Worm (Caenorhabditis elegans) whole organism, late embryonic: ENCODE data around the gene dgk-3.

Experiments
- C08G9.2 ChIP-seq: sonication (generic microtip); optimal IDR thresholded peaks from 2 replicates; lab custom pipeline; 2016; ENCODE audit warnings: mild to moderate bottlenecking, missing genetic modification characterization, moderate library complexity, missing compliant biosample characterization
- C38D4.7 ChIP-seq: fragments of 200-800 bp; sonication (Bioruptor generic); optimal IDR thresholded peaks from 2 replicates; lab custom pipeline; 2018; ENCODE audit warnings: mild to moderate bottlenecking, missing genetic modification characterization, moderate library complexity, missing compliant biosample characterization
- F13H6.1 ChIP-seq: sonication (generic microtip); optimal IDR thresholded peaks from 2 replicates; lab custom pipeline; 2016; ENCODE audit warnings: missing genetic modification characterization, missing compliant biosample characterization
- K02D7.2 ChIP-seq: sonication (generic microtip); optimal IDR thresholded peaks from 2 replicates; lab custom pipeline; 2017; ENCODE audit warnings: mild to moderate bottlenecking, missing genetic modification characterization, missing compliant biosample characterization
- K09A11.1 ChIP-seq: sonication (generic microtip); optimal IDR thresholded peaks from 2 replicates; lab custom pipeline; 2017; ENCODE audit warnings: antibody characterized with exemption, mild to moderate bottlenecking, missing genetic modification characterization, missing compliant biosample characterization; ENCODE audit not compliant: insufficient read depth
- ama-1 ChIP-seq: fragments of 150-350 bp; optimal IDR thresholded peaks from 2 replicates; lab custom pipeline; 2014
- ceh-14 ChIP-seq: sonication (generic microtip); optimal IDR thresholded peaks from 2 replicates; lab custom pipeline; 2016; ENCODE audit warnings: missing genotype, missing genetic modification characterization, missing compliant biosample characterization
- ceh-18 ChIP-seq: sonication (generic microtip); optimal IDR thresholded peaks from 2 replicates; lab custom pipeline; 2016; ENCODE audit warnings: missing genetic modification characterization, missing compliant biosample characterization
- ceh-19 ChIP-seq: fragments of 200-800 bp; sonication (Bioruptor generic); optimal IDR thresholded peaks from 2 replicates; lab custom pipeline; 2018; ENCODE audit warnings: mild to moderate bottlenecking, missing genetic modification characterization, missing compliant biosample characterization
- ceh-2 ChIP-seq: sonication (generic microtip); optimal IDR thresholded peaks from 2 replicates; lab custom pipeline; 2016; ENCODE audit warnings: missing genotype, missing genetic modification characterization, missing compliant biosample characterization
- ceh-24 ChIP-seq: sonication (generic microtip); optimal IDR thresholded peaks from 2 replicates; lab custom pipeline; 2016; ENCODE audit warnings: mild to moderate bottlenecking, missing genetic modification characterization, missing compliant biosample characterization
- ceh-30 ChIP-seq: fragments of 150-350 bp; optimal IDR thresholded peaks from 2 replicates; lab custom pipeline; 2014; ENCODE audit warnings: missing biosample characterization, missing genetic modification characterization
- ceh-34 ChIP-seq: sonication (generic microtip); optimal IDR thresholded peaks from 2 replicates; lab custom pipeline; 2016; ENCODE audit warnings: mild to moderate bottlenecking, missing genetic modification characterization, missing compliant biosample characterization
- ceh-48 ChIP-seq: sonication (generic microtip); optimal IDR thresholded peaks from 2 replicates; lab custom pipeline; 2016; ENCODE audit warnings: missing genetic modification characterization, inconsistent platforms, missing compliant biosample characterization
- ceh-6 ChIP-seq: fragments of 200-800 bp; sonication (Bioruptor generic); optimal IDR thresholded peaks from 2 replicates; lab custom pipeline; 2018; ENCODE audit warnings: mild to moderate bottlenecking, missing genetic modification characterization, missing compliant biosample characterization
- ceh-9 ChIP-seq: sonication (generic microtip); optimal IDR thresholded peaks from 2 replicates; lab custom pipeline; 2016; ENCODE audit warnings: mild to moderate bottlenecking, missing genetic modification characterization, inconsistent platforms, missing compliant biosample characterization
- dve-1 ChIP-seq: sonication (generic microtip); optimal IDR thresholded peaks from 2 replicates; lab custom pipeline; 2017; ENCODE audit warnings: antibody characterized with exemption, mild to moderate bottlenecking, missing genetic modification characterization, missing compliant biosample characterization
- elt-2 ChIP-seq: sonication (generic microtip); optimal IDR thresholded peaks from 2 replicates; lab custom pipeline; 2016; ENCODE audit warnings: missing genetic modification reagents, missing genetic modification characterization, missing compliant biosample characterization
- elt-4 ChIP-seq: sonication (generic microtip); optimal IDR thresholded peaks from 2 replicates; lab custom pipeline; 2016; ENCODE audit warnings: missing genetic modification characterization, missing compliant biosample characterization
- eyg-1 ChIP-seq: sonication (generic microtip); optimal IDR thresholded peaks from 2 replicates; lab custom pipeline; 2016; ENCODE audit warnings: missing genotype, missing genetic modification characterization, missing compliant biosample characterization
- fkh-10 ChIP-seq: fragments of 150-350 bp; optimal IDR thresholded peaks from 2 replicates; lab custom pipeline; 2014; ENCODE audit warnings: missing biosample characterization, missing genetic modification reagents, missing genetic modification characterization
- hlh-13 ChIP-seq: fragments of 200-800 bp; sonication (Bioruptor generic); optimal IDR thresholded peaks from 2 replicates; lab custom pipeline; 2018; ENCODE audit warnings: mild to moderate bottlenecking, missing genetic modification characterization, missing compliant biosample characterization
- hlh-15 ChIP-seq: sonication (generic microtip); optimal IDR thresholded peaks from 2 replicates; lab custom pipeline; 2016; ENCODE audit warnings: missing genetic modification characterization, missing compliant biosample characterization
- hlh-6 ChIP-seq: sonication (generic microtip); optimal IDR thresholded peaks from 2 replicates; lab custom pipeline; 2016; ENCODE audit warnings: missing genotype, missing genetic modification characterization, missing compliant biosample characterization
- hlh-8 ChIP-seq: sonication (generic microtip); optimal IDR thresholded peaks from 2 replicates; lab custom pipeline; 2016; ENCODE audit warnings: missing genotype, missing genetic modification characterization, missing compliant biosample characterization
- madf-2 ChIP-seq: sonication (generic microtip); optimal IDR thresholded peaks from 2 replicates; lab custom pipeline; 2017; ENCODE audit warnings: missing genetic modification characterization, missing compliant biosample characterization
- mec-3 ChIP-seq: sonication (generic microtip); optimal IDR thresholded peaks from 2 replicates; lab custom pipeline; 2016; ENCODE audit warnings: borderline replicate concordance, missing genetic modification characterization, missing compliant biosample characterization
- nfya-1 ChIP-seq: sonication (generic microtip); optimal IDR thresholded peaks from 2 replicates; lab custom pipeline; 2017; ENCODE audit warnings: missing genetic modification characterization, mild to moderate bottlenecking, missing compliant biosample characterization, antibody characterized with exemption, moderate library complexity
- nhr-232 ChIP-seq: sonication (generic microtip); optimal IDR thresholded peaks from 2 replicates; lab custom pipeline; 2016; ENCODE audit warnings: missing genetic modification characterization, missing compliant biosample characterization
- npax-4 ChIP-seq: sonication (generic microtip); optimal IDR thresholded peaks from 2 replicates; lab custom pipeline; 2016; ENCODE audit warnings: missing genetic modification characterization, missing compliant biosample characterization
- pag-3 ChIP-seq: sonication (generic microtip); optimal IDR thresholded peaks from 2 replicates; lab custom pipeline; 2016; ENCODE audit warnings: missing compliant biosample characterization, missing genetic modification characterization, borderline replicate concordance
- pax-1 ChIP-seq: fragments of 150-350 bp; optimal IDR thresholded peaks from 2 replicates; lab custom pipeline; 2014; ENCODE audit warnings: missing biosample characterization, missing genetic modification characterization
- pha-4 ChIP-seq: fragments of 150-350 bp; optimal IDR thresholded peaks from 2 replicates; lab custom pipeline; 2018; ENCODE audit warnings: missing biosample characterization, missing genetic modification reagents, missing genetic modification characterization
- sdc-2 ChIP-seq: sonication (generic microtip); optimal IDR thresholded peaks from 2 replicates; lab custom pipeline; 2016; ENCODE audit warnings: missing genotype, missing genetic modification characterization, missing compliant biosample characterization
- sox-2 ChIP-seq: fragments of 200-800 bp; sonication (Bioruptor generic); IDR thresholded peaks from 2 replicates; pipeline ENCODE4 v1.3.6; 2022; ENCODE audit warnings: missing genetic modification reagents, missing genetic modification characterization, missing compliant biosample characterization
- sox-4 ChIP-seq: sonication (generic microtip); optimal IDR thresholded peaks from 2 replicates; lab custom pipeline; 2017; ENCODE audit warnings: mild to moderate bottlenecking, missing genetic modification characterization, inconsistent platforms, missing compliant biosample characterization
- tbx-2 ChIP-seq: sonication (generic microtip); optimal IDR thresholded peaks from 2 replicates; lab custom pipeline; 2016; ENCODE audit warnings: missing genetic modification characterization, missing compliant biosample characterization
- tbx-7 ChIP-seq: sonication (generic microtip); optimal IDR thresholded peaks from 2 replicates; lab custom pipeline; 2016; ENCODE audit warnings: missing genotype, missing genetic modification characterization, missing compliant biosample characterization
- unc-42 ChIP-seq: sonication (generic microtip); optimal IDR thresholded peaks from 2 replicates; lab custom pipeline; 2016; ENCODE audit warnings: missing genotype, missing genetic modification characterization, missing compliant biosample characterization
- unc-55 ChIP-seq: sonication (generic microtip); optimal IDR thresholded peaks from 2 replicates; lab custom pipeline; 2017; ENCODE audit warnings: missing biosample characterization, missing genetic modification reagents, missing genetic modification characterization

Gene dgk-3

DNA sequence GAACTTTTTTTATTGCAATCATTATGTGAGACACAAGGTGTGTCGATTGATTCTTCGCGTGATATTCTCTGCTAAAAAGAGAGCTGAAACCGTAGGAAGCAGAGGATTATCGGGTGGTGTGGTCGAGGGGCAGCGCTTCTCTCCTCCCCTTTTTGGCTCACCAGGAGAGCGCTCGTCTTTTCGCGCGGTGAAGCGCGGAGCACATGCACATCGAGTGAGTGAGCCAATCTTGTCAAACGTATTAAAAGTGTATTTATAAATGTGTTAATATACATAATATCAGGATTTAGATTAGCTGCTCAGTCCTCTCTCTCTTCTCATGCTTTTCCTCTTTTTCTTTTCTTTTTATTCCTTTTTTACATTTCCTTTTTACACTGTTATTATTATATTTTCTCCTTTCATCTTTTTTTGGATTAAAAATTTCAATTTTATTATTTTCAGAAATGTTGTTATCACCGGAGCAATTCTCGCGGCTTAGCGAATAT is at the start of gene dgk-3:
Gene dgk-3 (plus strand): TSS at position 435 of the 485 bp plus-strand sequence.
- TF ChIP-seq fkh-10: no peak
- no peak for TF ChIP-seq npax-4 (tag; lab: Kevin White, UChicago)
- no peak for TF ChIP-seq F13H6.1 (tag; lab: Kevin White, UChicago)
- no peak for TF ChIP-seq hlh-13 (GFP tag; lab: Kevin White, UChicago)
- TF ChIP-seq unc-42 (tag; lab: Kevin White, UChicago): no peak
- TF ChIP-seq ama-1: no peak
- TF ChIP-seq nfya-1 (tag; lab: Kevin White, UChicago): no peak
- no peak for TF ChIP-seq ceh-18 (tag; lab: Kevin White, UChicago)
- no peak for TF ChIP-seq ceh-9 (tag; lab: Kevin White, UChicago)
- TF ChIP-seq sox-2 (GFP tag; lab: Robert Waterston, UW): no peak
- no peak for TF ChIP-seq C08G9.2 (tag; lab: Kevin White, UChicago)
- no peak for TF ChIP-seq ceh-14 (tag; lab: Kevin White, UChicago)
- no peak for TF ChIP-seq unc-55

DNA sequence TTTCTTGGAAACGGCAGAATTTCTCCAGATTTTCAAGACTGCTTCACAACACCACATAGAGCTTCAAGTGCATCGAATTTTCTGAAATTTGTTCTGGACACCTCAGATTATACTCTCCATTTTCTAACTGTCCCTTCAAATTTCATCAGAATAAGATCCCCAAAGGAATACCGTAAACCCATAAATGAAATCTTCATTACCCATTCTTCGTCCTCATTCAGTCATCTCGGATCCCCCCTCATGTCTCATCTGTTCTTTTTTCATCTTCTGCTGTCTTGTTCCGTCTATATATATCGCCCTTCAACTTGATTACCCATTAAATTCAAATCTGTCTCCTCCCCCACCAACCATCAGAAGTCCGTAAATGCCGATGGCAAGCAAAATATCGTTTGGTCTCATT is 48.8 kb upstream of the dgk-3 start:
- TF ChIP-seq hlh-8 (tag; lab: Kevin White, UChicago): no peak
- no peak for TF ChIP-seq ceh-6 (GFP tag; lab: Kevin White, UChicago)
- no peak for TF ChIP-seq ceh-14 (tag; lab: Kevin White, UChicago)
- TF ChIP-seq ceh-30 (tag; lab: Kevin White, UChicago): no peak

- TF ChIP-seq madf-2 (tag; lab: Kevin White, UChicago) (no peak), ceh-2 (peak; percentile 38), elt-4 (tag; lab: Kevin White, UChicago) (no peak), pax-1 (tag; lab: Kevin White, UChicago) (no peak), tbx-2 (tag; lab: Kevin White, UChicago) (peak; percentile 37), ceh-34 (tag; lab: Kevin White, UChicago) (peak; percentile 3), hlh-6 (tag; lab: Kevin White, UChicago) (no peak), sdc-2 (tag; lab: Kevin White, UChicago) (peak; percentile 0), unc-55 (no peak), npax-4 (tag; lab: Kevin White, UChicago) (no peak), mec-3 (tag; lab: Kevin White, UChicago) (no peak), ceh-18 (tag; lab: Kevin White, UChicago) (no peak), tbx-7 (tag; lab: Kevin White, UChicago) (no peak), ceh-14 (tag; lab: Kevin White, UChicago) (no peak), ceh-6 (GFP tag; lab: Kevin White, UChicago) (no peak), K02D7.2 (tag; lab: Kevin White, UChicago) (no peak), nhr-232 (tag; lab: Kevin White, UChicago) (no peak), C38D4.7 (no peak), pag-3 (tag; lab: Kevin White, UChicago) (no peak), ceh-19 (GFP tag; lab: Kevin White, UChicago) (no peak), F13H6.1 (tag; lab: Kevin White, UChicago) (no peak)
Measured at ce11 chrIII:9114649-9115048, 48.2 kb upstream of the dgk-3 start, which contains the start of gene ZK512.1. TSS of gene ZK512.1 (plus strand) at chrIII:9114949.

DNA sequence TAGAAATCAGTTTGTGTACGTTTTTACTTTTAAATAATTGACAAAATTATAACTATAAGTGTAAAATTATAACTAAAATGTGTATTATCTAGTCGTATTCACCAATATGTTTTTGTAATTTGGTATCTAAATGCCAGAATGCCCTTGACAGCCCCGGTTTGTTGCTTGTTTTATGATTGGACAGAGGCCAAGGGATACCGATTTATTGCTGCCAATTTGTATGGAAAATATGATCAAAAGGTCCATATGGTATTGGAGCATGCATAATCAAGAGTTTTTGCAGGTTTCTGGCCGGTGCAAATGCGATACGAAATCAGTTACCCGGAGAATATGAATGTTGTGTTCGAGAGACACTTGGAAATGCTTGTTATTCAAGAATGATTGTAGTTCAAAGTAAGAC is 47.1 kb upstream of the dgk-3 start:
- TF ChIP-seq ceh-24 (tag; lab: Kevin White, UChicago): no peak
- no peak for TF ChIP-seq sox-2 (GFP tag; lab: Robert Waterston, UW)
- no peak for TF ChIP-seq pha-4 (tag; lab: Kevin White, UChicago)
- no peak for TF ChIP-seq C08G9.2 (tag; lab: Kevin White, UChicago)
- TF ChIP-seq pag-3 (tag; lab: Kevin White, UChicago): no peak
- no peak for TF ChIP-seq elt-2 (tag; lab: Kevin White, UChicago)
- no peak for TF ChIP-seq sox-4 (tag; lab: Kevin White, UChicago)
- no peak for TF ChIP-seq fkh-10
- TF ChIP-seq eyg-1 (tag; lab: Kevin White, UChicago): no peak
- TF ChIP-seq dve-1 (tag; lab: Kevin White, UChicago): no peak
- TF ChIP-seq hlh-15 (tag; lab: Kevin White, UChicago): no peak
- no peak for TF ChIP-seq madf-2 (tag; lab: Kevin White, UChicago)
- TF ChIP-seq ceh-19 (GFP tag; lab: Kevin White, UChicago): no peak
- TF ChIP-seq C38D4.7: no peak
- no peak for TF ChIP-seq ceh-9 (tag; lab: Kevin White, UChicago)
- no peak for TF ChIP-seq ceh-48 (tag; lab: Kevin White, UChicago)
- TF ChIP-seq K09A11.1 (tag; lab: Kevin White, UChicago): no peak
